Worm (Caenorhabditis elegans) whole organism, L4 larva: Measurements from ENCODE around the gene R05G9.1.

Experiments
- D1046.2 ChIP-seq: fragments of 200-800 bp; sonication (Bioruptor generic); IDR thresholded peaks from 2 replicates; pipeline ENCODE4 v1.3.6; 2022; ENCODE audit warnings: missing genetic modification characterization, missing compliant biosample characterization
- F26F4.8 ChIP-seq: fragments of 200-800 bp; sonication (Bioruptor generic); conservative IDR thresholded peaks from 2 replicates; pipeline ENCODE4 v1.3.6; 2022; ENCODE audit warnings: missing genetic modification characterization, missing compliant biosample characterization
- F49E8.2 ChIP-seq: sonication (generic microtip); optimal IDR thresholded peaks from 2 replicates; lab custom pipeline; 2016; ENCODE audit warnings: missing compliant biosample characterization, mild to moderate bottlenecking, missing genetic modification characterization, borderline replicate concordance
- R02D3.7 ChIP-seq: fragments of 150-350 bp; sonication (generic microtip); optimal IDR thresholded peaks from 3 replicates; lab custom pipeline; 2014; ENCODE audit warnings: missing biosample characterization, missing genetic modification characterization
- Y5F2A.4 ChIP-seq: fragments of 200-800 bp; sonication (Bioruptor generic); optimal IDR thresholded peaks from 2 replicates; lab custom pipeline; 2018; ENCODE audit warnings: mild to moderate bottlenecking, missing genetic modification characterization, missing compliant biosample characterization
- ZK546.5 ChIP-seq, 2 experiments: sonication (generic microtip); optimal IDR thresholded peaks; 2 replicates each; lab custom pipeline; 2017; ENCODE audit warnings: missing biosample characterization in 2 of 2, missing genetic modification characterization in 2 of 2
- aha-1 ChIP-seq: fragments of 150-350 bp; peaks from one replicate; lab custom pipeline; 2014; ENCODE audit warnings: missing biosample characterization, missing genetic modification characterization
- arid-1 ChIP-seq: fragments of 200-800 bp; sonication (Bioruptor generic); conservative IDR thresholded peaks from 2 replicates; pipeline ENCODE4 v1.3.6; 2022; ENCODE audit warnings: missing genetic modification reagents, missing genetic modification characterization, missing compliant biosample characterization
- attf-4 ChIP-seq: sonication (generic microtip); optimal IDR thresholded peaks from 3 replicates; lab custom pipeline; 2017; ENCODE audit warnings: missing biosample characterization, missing genetic modification characterization
- ceh-28 ChIP-seq: fragments of 150-350 bp; optimal IDR thresholded peaks from 2 replicates; lab custom pipeline; 2014; ENCODE audit warnings: missing biosample characterization, missing genetic modification reagents, missing genetic modification characterization
- ceh-32 ChIP-seq: sonication (generic microtip); optimal IDR thresholded peaks from 2 replicates; lab custom pipeline; 2016; ENCODE audit warnings: mild to moderate bottlenecking, missing genetic modification characterization, missing compliant biosample characterization; ENCODE audit not compliant: poor library complexity
- ceh-44 ChIP-seq: fragments of 200-800 bp; sonication (Bioruptor generic); IDR thresholded peaks from 2 replicates; pipeline ENCODE4 v1.3.6; 2022; ENCODE audit warnings: missing genetic modification reagents, missing genetic modification characterization, missing compliant biosample characterization
- ceh-82 ChIP-seq: sonication (generic microtip); optimal IDR thresholded peaks from 2 replicates; lab custom pipeline; 2017; ENCODE audit warnings: missing biosample characterization, missing genetic modification characterization
- daf-8 ChIP-seq: fragments of 200-800 bp; sonication (Bioruptor generic); IDR thresholded peaks from 2 replicates; pipeline ENCODE4 v1.3.6; 2022; ENCODE audit warnings: missing genetic modification characterization, missing compliant biosample characterization
- dmd-8 ChIP-seq: fragments of 200-800 bp; sonication (Bioruptor generic); IDR thresholded peaks from 2 replicates; pipeline ENCODE4 v1.3.6; 2022; ENCODE audit warnings: missing genetic modification characterization, missing compliant biosample characterization
- fkh-10 ChIP-seq: fragments of 150-350 bp; optimal IDR thresholded peaks from 2 replicates; lab custom pipeline; 2014; ENCODE audit warnings: missing biosample characterization, missing genetic modification reagents, missing genetic modification characterization
- hmg-1.1 ChIP-seq: fragments of 200-800 bp; sonication (Bioruptor generic); IDR thresholded peaks from 2 replicates; pipeline ENCODE4 v1.3.6; 2022; ENCODE audit warnings: missing genetic modification reagents, missing genetic modification characterization, missing compliant biosample characterization
- jun-1 ChIP-seq: fragments of 150-350 bp; optimal IDR thresholded peaks from 2 replicates; lab custom pipeline; 2014; ENCODE audit warnings: missing biosample characterization, missing genetic modification reagents, missing genetic modification characterization
- lim-7 ChIP-seq: fragments of 200-800 bp; sonication (Bioruptor generic); IDR thresholded peaks from 2 replicates; pipeline ENCODE4 v1.3.6; 2022; ENCODE audit warnings: missing genetic modification characterization, missing compliant biosample characterization
- lin-13 ChIP-seq: fragments of 150-350 bp; optimal IDR thresholded peaks from 2 replicates; lab custom pipeline; 2014; ENCODE audit warnings: missing biosample characterization, missing genetic modification reagents, missing genetic modification characterization
- mdl-1 ChIP-seq, 2 experiments: fragments of 150-350 bp in 1 of 2; sonication (generic microtip) in 1 of 2; optimal IDR thresholded peaks; 2 replicates each; lab custom pipeline; 2014 to 2017; ENCODE audit warnings: missing biosample characterization in 2 of 2, missing genetic modification characterization in 2 of 2
- nhr-10 ChIP-seq: fragments of 150-350 bp; optimal IDR thresholded peaks from 2 replicates; lab custom pipeline; 2014; ENCODE audit warnings: missing biosample characterization, missing genetic modification characterization
- nhr-102 ChIP-seq: sonication (generic microtip); optimal IDR thresholded peaks from 2 replicates; lab custom pipeline; 2016; ENCODE audit warnings: mild to moderate bottlenecking, missing genetic modification characterization, moderate library complexity, missing compliant biosample characterization
- nhr-111 ChIP-seq: fragments of 200-800 bp; sonication (Bioruptor generic); optimal IDR thresholded peaks from 2 replicates; lab custom pipeline; 2018; ENCODE audit warnings: mild to moderate bottlenecking, missing genetic modification characterization, missing compliant biosample characterization
- nhr-28 ChIP-seq: fragments of 150-350 bp; optimal IDR thresholded peaks from 2 replicates; lab custom pipeline; 2014; ENCODE audit warnings: missing biosample characterization, missing genetic modification characterization
- nhr-42 ChIP-seq: fragments of 200-800 bp; sonication (Bioruptor generic); IDR thresholded peaks from 2 replicates; pipeline ENCODE4 v1.3.6; 2022; ENCODE audit warnings: missing genetic modification characterization, missing compliant biosample characterization
- nhr-6 ChIP-seq: fragments of 150-350 bp; optimal IDR thresholded peaks from 2 replicates; lab custom pipeline; 2014; ENCODE audit warnings: missing biosample characterization, missing genetic modification characterization
- pqm-1 ChIP-seq: sonication (generic microtip); optimal IDR thresholded peaks from 2 replicates; lab custom pipeline; 2017; ENCODE audit warnings: missing biosample characterization, missing genetic modification characterization
- saeg-2 ChIP-seq: fragments of 200-800 bp; sonication (Bioruptor generic); IDR thresholded peaks from 2 replicates; pipeline ENCODE4 v1.3.6; 2022; ENCODE audit warnings: missing genetic modification reagents, missing genetic modification characterization, missing compliant biosample characterization
- sdz-12 ChIP-seq: fragments of 200-800 bp; sonication (Bioruptor generic); optimal IDR thresholded peaks from 2 replicates; lab custom pipeline; 2018; ENCODE audit warnings: mild to moderate bottlenecking, missing genetic modification characterization, missing compliant biosample characterization
- skn-1 ChIP-seq: fragments of 150-350 bp; optimal IDR thresholded peaks from 2 replicates; lab custom pipeline; 2014; ENCODE audit warnings: missing biosample characterization, missing genetic modification characterization
- snpc-1.2 ChIP-seq: fragments of 200-800 bp; sonication (Bioruptor generic); IDR thresholded peaks from 2 replicates; pipeline ENCODE4 v1.3.6; 2022; ENCODE audit warnings: missing genetic modification reagents, missing genetic modification characterization, missing compliant biosample characterization
- tag-97 ChIP-seq: fragments of 200-800 bp; sonication (Bioruptor generic); IDR thresholded peaks from 2 replicates; pipeline ENCODE4 v1.3.6; 2022; ENCODE audit warnings: missing genetic modification characterization, missing compliant biosample characterization
- tra-1 ChIP-seq: fragments of 200-800 bp; sonication (Bioruptor generic); IDR thresholded peaks from 2 replicates; pipeline ENCODE4 v1.3.6; 2022; ENCODE audit warnings: missing genetic modification reagents, missing genetic modification characterization, missing compliant biosample characterization
- unc-62 ChIP-seq, 3 experiments: fragments of 150-350 bp in 1 of 3; sonication (generic microtip); optimal IDR thresholded peaks in 2 of 3; peaks in 1 of 3; 1 replicate in 1 of 3; 2 replicates in 2 of 3; lab custom pipeline; 2014 to 2017; ENCODE audit warnings: missing biosample characterization in 3 of 3, missing genetic modification characterization in 3 of 3, missing genetic modification reagents in 3 of 3, missing genotype in 1 of 3
- zfp-3 ChIP-seq: fragments of 200-800 bp; sonication (Bioruptor generic); conservative IDR thresholded peaks from 2 replicates; pipeline ENCODE4 v1.3.6; 2022; ENCODE audit warnings: missing genetic modification reagents, missing genetic modification characterization, missing compliant biosample characterization
- zip-2 ChIP-seq: fragments of 150-350 bp; optimal IDR thresholded peaks from 2 replicates; lab custom pipeline; 2014; ENCODE audit warnings: missing biosample characterization, missing genetic modification characterization

R05G9.1 gene

DNA sequence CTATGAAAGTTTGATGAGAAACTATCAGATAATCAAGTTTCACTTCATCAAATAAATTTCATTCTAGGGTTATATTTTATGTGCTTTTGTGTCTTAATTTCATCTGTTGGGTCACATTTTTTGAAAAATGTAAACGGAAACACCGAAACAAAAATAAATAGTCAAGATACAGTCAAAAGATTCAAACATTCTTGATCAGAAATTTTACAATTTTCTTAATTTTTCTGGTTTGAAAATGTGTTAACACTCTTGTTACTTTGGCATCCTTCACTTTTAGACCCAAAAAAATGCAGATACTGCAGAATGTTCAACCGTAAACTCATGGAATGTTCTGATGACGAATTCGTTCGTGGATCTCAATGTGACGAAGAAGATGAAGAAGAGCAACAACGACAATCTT is 48.3 kb upstream of the R05G9.1 start, which contains the start of gene aptf-1:
TSS of gene aptf-1 (plus strand) at position 301 of the 400 bp plus-strand sequence.
- no peak for TF ChIP-seq tra-1 (GFP tag; lab: Robert Waterston, UW)

DNA sequence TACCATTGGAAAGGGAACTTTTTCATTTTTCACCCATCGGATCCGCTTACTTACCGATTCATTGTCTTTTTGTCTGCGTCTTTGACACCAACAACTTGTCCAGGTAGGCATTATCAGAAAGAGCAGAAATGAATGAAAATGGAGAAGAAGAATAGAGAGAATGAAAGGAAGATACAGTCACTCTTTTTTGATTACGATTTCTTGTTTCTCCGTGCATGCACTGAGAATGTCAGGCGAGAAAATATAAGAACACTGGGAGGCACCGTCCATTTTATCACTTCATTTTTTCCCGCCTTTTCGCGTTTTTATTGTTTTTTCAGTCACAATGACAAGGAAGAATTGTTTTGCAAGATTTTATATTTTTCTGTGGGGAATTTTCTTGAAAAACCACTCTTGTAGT is 33.6 kb upstream of the R05G9.1 start:
- TF ChIP-seq mdl-1 (tag; optimal IDR thresholded peaks at IDR 0.05; lab: Kevin White, UChicago) = no peak
- no peak for TF ChIP-seq lim-7
- TF ChIP-seq nhr-28 = peak; percentile 34
- peak; percentile 39 for TF ChIP-seq pqm-1 (tag; lab: Kevin White, UChicago)
- TF ChIP-seq aha-1 (tag; lab: Kevin White, UChicago) = peak; percentile 82

DNA sequence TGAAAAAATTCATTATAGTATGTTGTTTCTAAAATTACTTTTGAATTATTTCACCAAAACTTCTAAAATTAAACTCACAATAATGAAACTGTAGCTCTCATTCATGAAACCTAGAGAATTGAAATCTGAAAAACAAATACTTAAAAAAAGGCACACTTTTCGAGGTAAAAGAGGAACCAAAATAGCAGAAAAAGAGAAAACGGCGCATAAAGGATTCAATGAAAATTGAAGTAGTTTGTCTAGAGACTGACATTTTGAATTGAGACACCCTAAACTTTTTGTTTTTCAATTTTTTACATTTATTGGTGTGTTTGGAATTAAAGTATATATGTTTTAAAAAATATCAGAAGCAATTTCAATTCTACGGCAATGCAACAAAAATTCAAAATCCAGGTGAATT is 32.0 kb upstream of the R05G9.1 start, which contains the start of gene dgk-5:
TSS of gene dgk-5 (minus strand) at position 101 of the 400 bp plus-strand sequence.
- TF ChIP-seq sdz-12 (GFP tag; lab: Kevin White, UChicago) (no peak), ZK546.5 (tag; optimal IDR thresholded peaks at IDR 0.05; lab: Kevin White, UChicago) (no peak), saeg-2 (GFP tag; lab: Robert Waterston, UW) (no peak), hmg-1.1 (no peak), ceh-44 (no peak), skn-1 (tag; lab: Kevin White, UChicago) (no peak), snpc-1.2 (GFP tag; lab: Robert Waterston, UW) (no peak), Y5F2A.4 (GFP tag; lab: Kevin White, UChicago) (no peak), nhr-28 (no peak), F26F4.8 (GFP tag; lab: Robert Waterston, UW) (no peak), ceh-82 (tag; lab: Kevin White, UChicago) (no peak), nhr-10 (tag; lab: Kevin White, UChicago) (no peak), zfp-3 (GFP tag; lab: Robert Waterston, UW) (no peak), jun-1 (tag; lab: Kevin White, UChicago) (no peak), attf-4 (tag; lab: Kevin White, UChicago) (no peak), daf-8 (no peak), nhr-42 (GFP tag; lab: Robert Waterston, UW) (no peak), fkh-10 (GFP tag; lab: Kevin White, UChicago) (no peak)

DNA sequence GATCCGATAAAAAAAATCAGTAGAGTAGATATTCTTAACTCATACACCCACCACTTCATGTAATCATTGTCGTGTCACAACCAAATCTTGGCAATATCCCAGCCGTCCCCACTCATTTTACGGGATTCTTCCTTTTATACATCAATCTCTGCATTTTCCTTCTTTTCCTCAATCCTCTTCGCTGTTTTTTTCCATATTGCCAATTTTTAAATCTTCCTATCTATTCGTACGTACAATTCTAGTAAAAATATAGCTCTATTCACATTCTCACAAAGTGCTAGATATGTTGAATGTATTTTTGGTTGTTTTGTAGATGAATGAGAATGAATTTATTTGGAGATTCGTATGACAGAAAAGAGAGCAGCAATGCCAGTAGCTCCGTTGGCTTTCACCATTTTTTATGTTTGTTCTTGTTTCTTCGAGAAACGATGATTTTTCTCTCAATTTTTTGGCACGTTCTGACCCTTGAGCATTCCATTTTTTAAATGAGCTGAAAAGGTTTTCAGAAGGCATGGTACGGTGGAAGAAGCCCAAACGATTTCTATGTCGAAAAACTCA is 27.7 kb upstream of the R05G9.1 start, which contains the start of gene T28D9.16:
TSS of gene T28D9.16 (plus strand) at position 508 of the 558 bp plus-strand sequence.
- peak in 1 of 2 experiments; percentile 91 for TF ChIP-seq unc-62 (GFP tag; optimal IDR thresholded peaks at IDR 0.05 in 1 of 2; lab: Kevin White, UChicago)
- no peak for TF ChIP-seq unc-62 (tag; optimal IDR thresholded peaks at IDR 0.05; lab: Kevin White, UChicago)
- no peak for TF ChIP-seq ceh-28

DNA sequence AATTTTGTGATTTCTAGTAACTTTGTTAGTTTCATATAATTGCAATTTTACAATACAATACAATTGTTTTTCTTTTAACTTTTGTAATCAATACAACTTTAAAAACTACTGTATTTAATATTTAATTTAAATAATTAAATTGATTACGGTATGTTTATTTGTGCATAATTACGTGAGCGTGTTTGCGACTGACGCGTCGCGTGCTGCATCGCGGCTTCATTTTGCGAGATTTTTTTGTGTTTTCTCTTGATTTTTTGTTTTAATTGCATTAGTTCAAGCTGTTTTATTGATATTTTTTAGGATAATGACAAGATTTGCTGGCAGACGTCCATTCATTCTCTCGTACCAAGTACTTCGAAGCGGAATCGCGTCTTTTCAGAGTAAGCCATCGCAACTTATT is 26.3 kb upstream of the R05G9.1 start, which contains the start of gene T28D9.4:
TSS of gene T28D9.4 (plus strand) at position 301 of the 400 bp plus-strand sequence.
- no peak for TF ChIP-seq attf-4 (tag; lab: Kevin White, UChicago)
- TF ChIP-seq arid-1 (GFP tag; lab: Robert Waterston, UW) = no peak
- no peak for TF ChIP-seq D1046.2 (GFP tag; lab: Robert Waterston, UW)
- no peak for TF ChIP-seq daf-8
- no peak for TF ChIP-seq nhr-6
- no peak for TF ChIP-seq nhr-111 (GFP tag; lab: Kevin White, UChicago)
- no peak for TF ChIP-seq fkh-10 (GFP tag; lab: Kevin White, UChicago)
- no peak for TF ChIP-seq nhr-102 (tag; lab: Kevin White, UChicago)
- TF ChIP-seq ZK546.5 (tag; optimal IDR thresholded peaks at IDR 0.05; lab: Kevin White, UChicago) = no peak
- no peak for TF ChIP-seq tag-97 (GFP tag; lab: Robert Waterston, UW)
- no peak for TF ChIP-seq ceh-32 (tag; lab: Kevin White, UChicago)
- no peak for TF ChIP-seq unc-62 (GFP tag; optimal IDR thresholded peaks at IDR 0.05 in 1 of 2; lab: Kevin White, UChicago)
- no peak for TF ChIP-seq unc-62 (tag; optimal IDR thresholded peaks at IDR 0.05; lab: Kevin White, UChicago)
- no peak for TF ChIP-seq lin-13 (GFP tag; lab: Kevin White, UChicago)
- no peak for TF ChIP-seq R02D3.7 (tag; lab: Kevin White, UChicago)
- no peak for TF ChIP-seq F49E8.2
- no peak for TF ChIP-seq Y5F2A.4 (GFP tag; lab: Kevin White, UChicago)
- TF ChIP-seq dmd-8 (GFP tag; lab: Robert Waterston, UW) = no peak
- no peak for TF ChIP-seq zip-2 (tag; lab: Kevin White, UChicago)
